Worm (Caenorhabditis elegans) whole organism, mixed stage, embryonic: ENCODE data around the gene dsb-3.
A peak's percentile ranks its signal among the peaks of the same experiment; 100 is the strongest.

Experiments
- M03D4.4 ChIP-seq: sonication (generic microtip); optimal IDR thresholded peaks from 2 replicates; lab custom pipeline; 2017; ENCODE audit warnings: mild to moderate bottlenecking, missing genetic modification characterization, missing compliant biosample characterization
- bed-3 ChIP-seq: fragments of 200-800 bp; sonication (Bioruptor generic); optimal IDR thresholded peaks from 3 replicates; lab custom pipeline; 2018; ENCODE audit warnings: mild to moderate bottlenecking, missing genetic modification characterization, moderate library complexity, missing compliant biosample characterization
- blmp-1 ChIP-seq: fragments of 150-350 bp; optimal IDR thresholded peaks from 2 replicates; lab custom pipeline; 2014; ENCODE audit warnings: missing biosample characterization, missing genetic modification characterization
- ceh-39 ChIP-seq: fragments of 150-350 bp; optimal IDR thresholded peaks from 2 replicates; lab custom pipeline; 2014; ENCODE audit warnings: missing biosample characterization, missing genetic modification characterization
- ceh-83 ChIP-seq: fragments of 200-800 bp; sonication (Bioruptor generic); optimal IDR thresholded peaks from 2 replicates; lab custom pipeline; 2018; ENCODE audit warnings: mild to moderate bottlenecking, missing genetic modification characterization, missing compliant biosample characterization
- ces-1 ChIP-seq: fragments of 150-350 bp; optimal IDR thresholded peaks from 2 replicates; lab custom pipeline; 2014; ENCODE audit warnings: missing biosample characterization, missing genetic modification reagents, missing genetic modification characterization
- cnd-1 ChIP-seq: fragments of 200-800 bp; sonication (Bioruptor generic); optimal IDR thresholded peaks from 2 replicates; lab custom pipeline; 2018; ENCODE audit warnings: mild to moderate bottlenecking, missing genetic modification characterization, missing compliant biosample characterization
- drap-1 ChIP-seq: fragments of 200-800 bp; sonication (Bioruptor generic); optimal IDR thresholded peaks from 3 replicates; lab custom pipeline; 2018; ENCODE audit warnings: mild to moderate bottlenecking, missing genetic modification characterization, missing compliant biosample characterization
- elt-1 ChIP-seq: sonication (generic microtip); optimal IDR thresholded peaks from 2 replicates; lab custom pipeline; 2017; ENCODE audit warnings: missing genetic modification characterization, mild to moderate bottlenecking, missing compliant biosample characterization, antibody characterized with exemption, moderate library complexity, borderline replicate concordance; ENCODE audit not compliant: insufficient read depth
- elt-3 ChIP-seq: fragments of 150-350 bp; optimal IDR thresholded peaks from 2 replicates; lab custom pipeline; 2014; ENCODE audit warnings: missing biosample characterization, missing genetic modification characterization
- flh-1 ChIP-seq: fragments of 200-800 bp; sonication (Bioruptor generic); optimal IDR thresholded peaks from 2 replicates; lab custom pipeline; 2018; ENCODE audit warnings: mild to moderate bottlenecking, missing genetic modification characterization, moderate library complexity, missing compliant biosample characterization
- ham-2 ChIP-seq: fragments of 200-800 bp; sonication (Bioruptor generic); optimal IDR thresholded peaks from 2 replicates; lab custom pipeline; 2018; ENCODE audit warnings: mild to moderate bottlenecking, missing genetic modification characterization, missing compliant biosample characterization
- lin-13 ChIP-seq: fragments of 150-350 bp; optimal IDR thresholded peaks from 2 replicates; lab custom pipeline; 2014; ENCODE audit warnings: missing biosample characterization, missing genetic modification characterization
- lin-32 ChIP-seq: fragments of 200-800 bp; sonication (Bioruptor generic); optimal IDR thresholded peaks from 2 replicates; lab custom pipeline; 2018; ENCODE audit warnings: mild to moderate bottlenecking, missing genetic modification characterization, missing compliant biosample characterization
- lsy-2 ChIP-seq: fragments of 150-350 bp; optimal IDR thresholded peaks from 2 replicates; lab custom pipeline; 2014; ENCODE audit warnings: missing biosample characterization, missing genetic modification characterization
- mep-1 ChIP-seq: fragments of 150-350 bp; optimal IDR thresholded peaks from 2 replicates; lab custom pipeline; 2017; ENCODE audit warnings: missing biosample characterization, missing genetic modification reagents, missing genetic modification characterization, inconsistent platforms
- mls-2 ChIP-seq: sonication (generic microtip); optimal IDR thresholded peaks from 2 replicates; lab custom pipeline; 2016; ENCODE audit warnings: mild to moderate bottlenecking, missing genetic modification characterization, moderate library complexity, missing compliant biosample characterization
- nhr-12 ChIP-seq: fragments of 150-350 bp; optimal IDR thresholded peaks from 2 replicates; lab custom pipeline; 2014; ENCODE audit warnings: missing biosample characterization, missing genetic modification characterization
- nhr-2 ChIP-seq: fragments of 150-350 bp; optimal IDR thresholded peaks from 2 replicates; lab custom pipeline; 2014; ENCODE audit warnings: missing biosample characterization, missing genetic modification characterization
- nhr-28 ChIP-seq: fragments of 150-350 bp; optimal IDR thresholded peaks from 2 replicates; lab custom pipeline; 2014; ENCODE audit warnings: missing biosample characterization, missing genetic modification characterization
- nhr-76 ChIP-seq: sonication (generic microtip); optimal IDR thresholded peaks from 2 replicates; lab custom pipeline; 2017; ENCODE audit warnings: missing biosample characterization, missing genetic modification characterization
- pha-4 ChIP-seq: fragments of 150-350 bp; optimal IDR thresholded peaks from 2 replicates; lab custom pipeline; 2018; ENCODE audit warnings: missing biosample characterization, missing genetic modification reagents, missing genetic modification characterization
- sem-2 ChIP-seq: fragments of 200-800 bp; sonication (Bioruptor generic); optimal IDR thresholded peaks from 2 replicates; lab custom pipeline; 2018; ENCODE audit warnings: mild to moderate bottlenecking, missing genetic modification characterization, missing compliant biosample characterization
- snpc-4 ChIP-seq: fragments of 150-350 bp; optimal IDR thresholded peaks from 2 replicates; lab custom pipeline; 2014; ENCODE audit warnings: missing biosample characterization, missing genetic modification characterization
- tbx-8 ChIP-seq: fragments of 200-800 bp; sonication (Bioruptor generic); optimal IDR thresholded peaks from 2 replicates; lab custom pipeline; 2018; ENCODE audit warnings: mild to moderate bottlenecking, missing genetic modification characterization, moderate library complexity, missing compliant biosample characterization
- unc-120 ChIP-seq: sonication (generic microtip); optimal IDR thresholded peaks from 2 replicates; lab custom pipeline; 2017; ENCODE audit warnings: missing genetic modification characterization, missing compliant biosample characterization; ENCODE audit not compliant: poor library complexity, severe bottlenecking
- unc-39 ChIP-seq: fragments of 150-350 bp; optimal IDR thresholded peaks from 2 replicates; lab custom pipeline; 2014; ENCODE audit warnings: missing biosample characterization, missing genetic modification characterization
- unc-62 ChIP-seq: fragments of 150-350 bp; optimal IDR thresholded peaks from 2 replicates; lab custom pipeline; 2014; ENCODE audit warnings: missing biosample characterization, missing genetic modification reagents, missing genetic modification characterization
- zip-8 ChIP-seq: fragments of 150-350 bp; optimal IDR thresholded peaks from 2 replicates; lab custom pipeline; 2014; ENCODE audit warnings: missing biosample characterization, missing genetic modification characterization
- ztf-11 ChIP-seq: fragments of 150-350 bp; optimal IDR thresholded peaks from 2 replicates; lab custom pipeline; 2014; ENCODE audit warnings: missing biosample characterization, missing genetic modification characterization

The dsb-3 gene

ce11 chrIV:7785506-7786065, 26.2 kb upstream of the dsb-3 start, which contains the start of gene tag-322:
Gene tag-322, minus strand, starts transcription at chrIV:7785556.
- no peak for TF ChIP-seq sem-2 (GFP tag; lab: Kevin White, UChicago)
- TF ChIP-seq ceh-83 (GFP tag; lab: Kevin White, UChicago): no peak
- TF ChIP-seq lin-32 (GFP tag; lab: Kevin White, UChicago): no peak
- TF ChIP-seq lsy-2 (tag; lab: Kevin White, UChicago): peak; percentile 41
- TF ChIP-seq mls-2: peak; percentile 17
- TF ChIP-seq lin-13 (tag; lab: Kevin White, UChicago): no peak
- TF ChIP-seq mep-1 (tag; lab: Kevin White, UChicago): peak; percentile 64
- TF ChIP-seq ham-2 (GFP tag; lab: Kevin White, UChicago): no peak
- no peak for TF ChIP-seq tbx-8 (GFP tag; lab: Kevin White, UChicago)
- TF ChIP-seq ces-1: peak; percentile 15
- no peak for TF ChIP-seq drap-1

DNA sequence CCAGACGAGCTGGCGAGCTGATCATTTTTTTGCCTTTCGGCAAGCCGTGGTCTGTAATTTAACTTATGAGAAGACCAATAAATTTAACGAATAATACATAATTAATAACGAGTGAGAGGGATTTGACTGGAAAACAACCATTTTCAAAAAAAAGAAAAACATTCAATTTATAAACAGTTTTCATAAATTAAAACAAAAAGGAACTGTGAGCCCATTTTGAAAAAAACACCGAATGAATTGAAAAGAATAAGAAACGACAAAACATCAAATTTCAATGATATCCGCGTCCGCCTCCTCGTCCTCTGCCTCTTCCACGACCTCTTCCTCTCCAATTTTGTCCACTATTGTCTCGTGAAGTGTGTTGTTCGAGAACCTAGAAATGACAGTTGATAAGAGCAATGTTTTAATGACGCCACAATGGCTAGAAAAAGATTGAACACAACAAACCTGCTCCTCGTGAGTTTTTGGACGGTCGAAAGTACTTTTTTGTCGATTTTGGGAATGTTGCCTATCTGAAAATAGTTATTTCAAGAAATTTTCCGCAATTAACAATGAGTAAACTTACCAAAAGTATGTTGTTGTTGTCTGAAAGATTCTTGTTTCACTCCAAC, 24.5 kb upstream of the dsb-3 start, which contains the start of gene tag-321:
Gene tag-321 (minus strand): TSS at position 51 of the 611 bp plus-strand sequence.
- no peak for TF ChIP-seq unc-39 (tag; lab: Kevin White, UChicago)
- no peak for TF ChIP-seq ces-1
- TF ChIP-seq ham-2 (GFP tag; lab: Kevin White, UChicago): no peak
- no peak for TF ChIP-seq ceh-83 (GFP tag; lab: Kevin White, UChicago)
- TF ChIP-seq nhr-12 (tag; lab: Kevin White, UChicago): no peak
- no peak for TF ChIP-seq zip-8 (tag; lab: Kevin White, UChicago)
- TF ChIP-seq sem-2 (GFP tag; lab: Kevin White, UChicago): no peak
- TF ChIP-seq blmp-1 (tag; lab: Kevin White, UChicago): no peak
- TF ChIP-seq unc-62 (GFP tag; lab: Kevin White, UChicago): no peak
- no peak for TF ChIP-seq elt-3 (tag; lab: Kevin White, UChicago)
- no peak for TF ChIP-seq cnd-1
- no peak for TF ChIP-seq tbx-8 (GFP tag; lab: Kevin White, UChicago)
- TF ChIP-seq nhr-28 (tag; lab: Kevin White, UChicago): no peak
- no peak for TF ChIP-seq mls-2
- no peak for TF ChIP-seq M03D4.4 (tag; lab: Kevin White, UChicago)
- no peak for TF ChIP-seq bed-3 (GFP tag; lab: Kevin White, UChicago)
- TF ChIP-seq lin-13 (tag; lab: Kevin White, UChicago): no peak
- no peak for TF ChIP-seq drap-1
- TF ChIP-seq elt-1 (tag; lab: Kevin White, UChicago): no peak
- no peak for TF ChIP-seq ceh-39

- no peak for TF ChIP-seq flh-1 (GFP tag; lab: Kevin White, UChicago)
These were observed 22.9 kb upstream of the dsb-3 start, which contains the start of gene sec-10 for ce11 chrIV:7782292-7782691. Gene sec-10, minus strand, starts transcription at chrIV:7782499.

DNA sequence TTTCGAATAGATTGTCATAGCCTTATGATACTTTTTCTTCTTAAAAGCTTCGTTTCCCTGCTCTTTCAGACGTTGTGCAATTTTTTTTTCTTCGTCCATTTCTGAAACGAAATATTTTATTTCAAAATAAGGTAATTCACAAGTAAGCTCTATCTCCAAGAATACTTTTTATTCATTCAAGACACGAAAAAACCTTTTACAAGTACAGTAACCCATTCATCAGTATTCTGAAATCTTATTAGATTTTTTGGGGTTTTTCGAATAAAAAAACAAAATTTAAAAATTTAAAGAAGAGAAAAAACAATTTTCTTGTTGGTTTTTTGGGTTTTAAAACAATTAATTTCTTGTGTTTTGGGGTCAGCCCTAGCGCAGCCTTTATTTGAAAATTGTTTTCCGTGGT, 19.4 kb upstream of the dsb-3 start, which contains the start of gene rpap-3:
Gene rpap-3 (minus strand): TSS at position 101 of the 400 bp plus-strand sequence.
- TF ChIP-seq snpc-4 (tag; lab: Kevin White, UChicago) (no peak), tbx-8 (GFP tag; lab: Kevin White, UChicago) (no peak), elt-1 (tag; lab: Kevin White, UChicago) (no peak), zip-8 (tag; lab: Kevin White, UChicago) (no peak), sem-2 (GFP tag; lab: Kevin White, UChicago) (no peak), unc-120 (tag; lab: Kevin White, UChicago) (no peak), nhr-12 (tag; lab: Kevin White, UChicago) (no peak), ceh-83 (GFP tag; lab: Kevin White, UChicago) (no peak), ztf-11 (no peak), lsy-2 (tag; lab: Kevin White, UChicago) (no peak), nhr-76 (tag; lab: Kevin White, UChicago) (no peak), pha-4 (tag; lab: Kevin White, UChicago) (no peak), ceh-39 (no peak), bed-3 (GFP tag; lab: Kevin White, UChicago) (no peak), ham-2 (GFP tag; lab: Kevin White, UChicago) (no peak), flh-1 (GFP tag; lab: Kevin White, UChicago) (no peak), unc-39 (tag; lab: Kevin White, UChicago) (no peak), nhr-2 (tag; lab: Kevin White, UChicago) (no peak)
